Worm (Caenorhabditis elegans) whole organism, L1 larva: ENCODE measurements around the gene gsp-2.

Experiments
- C04F5.9 ChIP-seq: sonication (generic microtip); optimal IDR thresholded peaks from 2 replicates; lab custom pipeline; 2016; ENCODE audit warnings: missing genetic modification characterization, missing compliant biosample characterization
- C34B4.2 ChIP-seq: sonication (generic microtip); optimal IDR thresholded peaks from 2 replicates; lab custom pipeline; 2017; ENCODE audit warnings: mild to moderate bottlenecking, missing genetic modification characterization, missing compliant biosample characterization
- F16B12.6 ChIP-seq: fragments of 150-350 bp; optimal IDR thresholded peaks from 2 replicates; lab custom pipeline; 2014; ENCODE audit warnings: missing biosample characterization, missing genetic modification characterization
- Y116A8C.19 ChIP-seq: sonication (generic microtip); optimal IDR thresholded peaks from 2 replicates; lab custom pipeline; 2016; ENCODE audit warnings: missing compliant biosample characterization, missing genetic modification characterization, borderline replicate concordance
- ceh-63 ChIP-seq: fragments of 200-800 bp; sonication (Bioruptor generic); optimal IDR thresholded peaks from 2 replicates; lab custom pipeline; 2018; ENCODE audit warnings: mild to moderate bottlenecking, missing genetic modification characterization, missing compliant biosample characterization
- ceh-82 ChIP-seq, 3 experiments: fragments of 150-350 bp in 1 of 3; sonication (generic microtip) in 2 of 3; optimal IDR thresholded peaks; 2 replicates each; lab custom pipeline; 2014 to 2017; ENCODE audit warnings: missing biosample characterization in 3 of 3, missing genetic modification characterization in 3 of 3
- ceh-88 ChIP-seq: fragments of 200-800 bp; sonication (Bioruptor generic); IDR thresholded peaks from 2 replicates; pipeline ENCODE4 v1.3.6; 2022; ENCODE audit warnings: missing genetic modification characterization, missing compliant biosample characterization
- ceh-90 ChIP-seq: sonication (generic microtip); optimal IDR thresholded peaks from 2 replicates; lab custom pipeline; 2016; ENCODE audit warnings: missing genetic modification characterization, missing compliant biosample characterization
- dsc-1 ChIP-seq: sonication (generic microtip); optimal IDR thresholded peaks from 2 replicates; lab custom pipeline; 2016; ENCODE audit warnings: mild to moderate bottlenecking, missing genetic modification characterization, missing compliant biosample characterization
- efl-1 ChIP-seq, 4 experiments: fragments of 150-350 bp; optimal IDR thresholded peaks in 3 of 4; peaks in 1 of 4; 1 replicate in 1 of 4; 2 replicates in 3 of 4; lab custom pipeline; 2014; ENCODE audit warnings: missing biosample characterization in 2 of 4, missing genetic modification characterization in 2 of 4, missing genetic modification reagents in 2 of 4
- egl-13 ChIP-seq: sonication (generic microtip); optimal IDR thresholded peaks from 2 replicates; lab custom pipeline; 2016; ENCODE audit warnings: missing genotype, missing genetic modification reagents, missing genetic modification characterization, missing compliant biosample characterization
- elt-3 ChIP-seq, 6 experiments: fragments of 150-350 bp in 1 of 6; sonication (generic microtip); optimal IDR thresholded peaks; 2 replicates each; lab custom pipeline; 2017 to 2018; ENCODE audit warnings: missing biosample characterization in 6 of 6, missing genetic modification characterization in 6 of 6, inconsistent platforms in 1 of 6
- fkh-10 ChIP-seq: sonication (generic microtip); optimal IDR thresholded peaks from 2 replicates; lab custom pipeline; 2017; ENCODE audit warnings: missing biosample characterization, missing genetic modification reagents, missing genetic modification characterization
- fkh-4 ChIP-seq: sonication (generic microtip); optimal IDR thresholded peaks from 2 replicates; lab custom pipeline; 2016; ENCODE audit warnings: missing compliant biosample characterization, missing genetic modification characterization, borderline replicate concordance
- fkh-8 ChIP-seq: sonication (generic microtip); optimal IDR thresholded peaks from 2 replicates; lab custom pipeline; 2016; ENCODE audit warnings: mild to moderate bottlenecking, missing genetic modification characterization, missing compliant biosample characterization
- hlh-17 ChIP-seq: fragments of 200-800 bp; sonication (Bioruptor generic); optimal IDR thresholded peaks from 2 replicates; lab custom pipeline; 2018; ENCODE audit warnings: missing genetic modification characterization, mild to moderate bottlenecking, missing compliant biosample characterization, moderate library complexity, borderline replicate concordance
- hpl-2 ChIP-seq: fragments of 150-350 bp; optimal IDR thresholded peaks from 2 replicates; lab custom pipeline; 2014; ENCODE audit warnings: missing biosample characterization, missing genetic modification reagents, missing genetic modification characterization
- irx-1 ChIP-seq: sonication (generic microtip); optimal IDR thresholded peaks from 2 replicates; lab custom pipeline; 2016; ENCODE audit warnings: missing genetic modification characterization, missing compliant biosample characterization
- jun-1 ChIP-seq: fragments of 150-350 bp; optimal IDR thresholded peaks from 2 replicates; lab custom pipeline; 2014; ENCODE audit warnings: missing biosample characterization, missing genetic modification reagents, missing genetic modification characterization
- lin-14 ChIP-seq: fragments of 200-800 bp; sonication (Bioruptor generic); optimal IDR thresholded peaks from 2 replicates; lab custom pipeline; 2018; ENCODE audit warnings: mild to moderate bottlenecking, missing genetic modification characterization, moderate library complexity, missing compliant biosample characterization
- lin-15B ChIP-seq: fragments of 150-350 bp; sonication (generic microtip); optimal IDR thresholded peaks from 3 replicates; lab custom pipeline; 2014; ENCODE audit warnings: missing biosample characterization, missing genetic modification characterization
- lin-35 ChIP-seq, 2 experiments: fragments of 150-350 bp; optimal IDR thresholded peaks; 2 replicates each; lab custom pipeline; 2014; ENCODE audit warnings: missing biosample characterization in 2 of 2, missing genetic modification characterization in 2 of 2, missing genetic modification reagents in 2 of 2
- lin-39 ChIP-seq: fragments of 150-350 bp; optimal IDR thresholded peaks from 2 replicates; lab custom pipeline; 2014; ENCODE audit warnings: missing biosample characterization, missing genetic modification reagents, missing genetic modification characterization
- lir-3 ChIP-seq: sonication (generic microtip); optimal IDR thresholded peaks from 2 replicates; lab custom pipeline; 2016; ENCODE audit warnings: mild to moderate bottlenecking, missing genetic modification characterization, moderate library complexity, missing compliant biosample characterization; ENCODE audit not compliant: poor library complexity
- lsy-2 ChIP-seq, 2 experiments: fragments of 150-350 bp; optimal IDR thresholded peaks; 2 replicates each; lab custom pipeline; 2014; ENCODE audit warnings: missing biosample characterization in 2 of 2, missing genetic modification characterization in 2 of 2
- mab-9 ChIP-seq: fragments of 200-800 bp; sonication (Bioruptor generic); IDR thresholded peaks from 2 replicates; pipeline ENCODE4 v1.3.6; 2022; ENCODE audit warnings: missing genetic modification reagents, missing genetic modification characterization, missing compliant biosample characterization
- mdl-1 ChIP-seq, 2 experiments: fragments of 150-350 bp; optimal IDR thresholded peaks; 2 replicates each; lab custom pipeline; 2014 to 2017; ENCODE audit warnings: missing biosample characterization in 2 of 2, missing genetic modification characterization in 2 of 2, inconsistent platforms in 1 of 2
- mef-2 ChIP-seq: fragments of 150-350 bp; optimal IDR thresholded peaks from 2 replicates; lab custom pipeline; 2014; ENCODE audit warnings: missing biosample characterization, missing genetic modification characterization
- mep-1 ChIP-seq: fragments of 150-350 bp; optimal IDR thresholded peaks from 2 replicates; lab custom pipeline; 2014; ENCODE audit warnings: missing biosample characterization, missing genetic modification characterization
- nhr-11 ChIP-seq: fragments of 150-350 bp; optimal IDR thresholded peaks from 2 replicates; lab custom pipeline; 2014; ENCODE audit warnings: missing biosample characterization, missing genetic modification characterization
- nhr-12 ChIP-seq: sonication (generic microtip); optimal IDR thresholded peaks from 2 replicates; lab custom pipeline; 2017; ENCODE audit warnings: missing biosample characterization, missing genetic modification characterization
- nhr-19 ChIP-seq: fragments of 200-800 bp; sonication (Bioruptor generic); conservative IDR thresholded peaks from 2 replicates; pipeline ENCODE4 v1.3.6; 2022; ENCODE audit warnings: missing genetic modification characterization, missing compliant biosample characterization
- nhr-237 ChIP-seq: fragments of 150-350 bp; optimal IDR thresholded peaks from 2 replicates; lab custom pipeline; 2014; ENCODE audit warnings: missing biosample characterization, missing genetic modification characterization
- nhr-28 ChIP-seq: fragments of 150-350 bp; optimal IDR thresholded peaks from 2 replicates; lab custom pipeline; 2014; ENCODE audit warnings: missing biosample characterization, missing genetic modification characterization
- nhr-47 ChIP-seq: sonication (generic microtip); optimal IDR thresholded peaks from 2 replicates; lab custom pipeline; 2016; ENCODE audit warnings: mild to moderate bottlenecking, missing genetic modification characterization, moderate library complexity, missing compliant biosample characterization
- nhr-71 ChIP-seq: sonication (generic microtip); optimal IDR thresholded peaks from 2 replicates; lab custom pipeline; 2016; ENCODE audit warnings: mild to moderate bottlenecking, missing genetic modification characterization, moderate library complexity, missing compliant biosample characterization
- nhr-76 ChIP-seq: sonication (generic microtip); optimal IDR thresholded peaks from 2 replicates; lab custom pipeline; 2017; ENCODE audit warnings: missing biosample characterization, missing genetic modification characterization
- nhr-77 ChIP-seq: fragments of 150-350 bp; optimal IDR thresholded peaks from 2 replicates; lab custom pipeline; 2014; ENCODE audit warnings: missing biosample characterization, missing genetic modification characterization
- nhr-84 ChIP-seq: sonication (generic microtip); optimal IDR thresholded peaks from 2 replicates; lab custom pipeline; 2017; ENCODE audit warnings: missing biosample characterization, missing genetic modification characterization
- nhr-85 ChIP-seq: sonication (generic microtip); peaks from one replicate; lab custom pipeline; 2016; ENCODE audit warnings: missing genetic modification characterization, inconsistent platforms, missing compliant biosample characterization
- nhr-90 ChIP-seq: sonication (generic microtip); optimal IDR thresholded peaks from 2 replicates; lab custom pipeline; 2016; ENCODE audit warnings: mild to moderate bottlenecking, missing genetic modification characterization, missing compliant biosample characterization; ENCODE audit not compliant: poor library complexity
- rnt-1 ChIP-seq: sonication (generic microtip); optimal IDR thresholded peaks from 2 replicates; lab custom pipeline; 2016; ENCODE audit warnings: mild to moderate bottlenecking, missing genetic modification characterization, moderate library complexity, missing compliant biosample characterization
- skn-1 ChIP-seq: fragments of 150-350 bp; optimal IDR thresholded peaks from 2 replicates; lab custom pipeline; 2014; ENCODE audit warnings: missing biosample characterization, missing genetic modification characterization
- snpc-4 ChIP-seq: fragments of 150-350 bp; optimal IDR thresholded peaks from 2 replicates; lab custom pipeline; 2014; ENCODE audit warnings: missing biosample characterization, missing genetic modification characterization
- snu-23 ChIP-seq: sonication (generic microtip); optimal IDR thresholded peaks from 2 replicates; lab custom pipeline; 2016; ENCODE audit warnings: missing genetic modification characterization, missing compliant biosample characterization
- sup-37 ChIP-seq: fragments of 200-800 bp; sonication (Bioruptor generic); optimal IDR thresholded peaks from 2 replicates; lab custom pipeline; 2018; ENCODE audit warnings: mild to moderate bottlenecking, missing genetic modification characterization, missing compliant biosample characterization
- tbx-2 ChIP-seq: sonication (generic microtip); optimal IDR thresholded peaks from 2 replicates; lab custom pipeline; 2016; ENCODE audit warnings: missing genetic modification characterization, missing compliant biosample characterization
- unc-130 ChIP-seq: fragments of 150-350 bp; optimal IDR thresholded peaks from 2 replicates; lab custom pipeline; 2017; ENCODE audit warnings: missing biosample characterization, missing genetic modification characterization, inconsistent platforms
- unc-30 ChIP-seq: sonication (generic microtip); optimal IDR thresholded peaks from 2 replicates; lab custom pipeline; 2017; ENCODE audit warnings: missing biosample characterization, missing genetic modification characterization
- unc-86 ChIP-seq: sonication (generic microtip); optimal IDR thresholded peaks from 2 replicates; lab custom pipeline; 2016; ENCODE audit warnings: missing genetic modification characterization, missing compliant biosample characterization
- unc-98 ChIP-seq: fragments of 200-800 bp; sonication (Bioruptor generic); IDR thresholded peaks from 2 replicates; pipeline ENCODE4 v1.3.6; 2022; ENCODE audit warnings: missing genetic modification characterization, missing compliant biosample characterization
- zip-4 ChIP-seq: fragments of 200-800 bp; sonication (Bioruptor generic); optimal IDR thresholded peaks from 2 replicates; lab custom pipeline; 2018; ENCODE audit warnings: mild to moderate bottlenecking, missing genetic modification characterization, moderate library complexity, missing compliant biosample characterization

Gene gsp-2

ce11 chrIII:7387359-7387758 is 51.0 kb downstream of the gsp-2 start (continued):
- no peak for TF ChIP-seq dsc-1 (tag; lab: Kevin White, UChicago)
- TF ChIP-seq tbx-2 (tag; lab: Kevin White, UChicago): no peak
- no peak for TF ChIP-seq hlh-17 (GFP tag; lab: Kevin White, UChicago)
- peak; percentile 13 for TF ChIP-seq unc-86
- peak; percentile 24 for TF ChIP-seq fkh-10 (GFP tag; lab: Kevin White, UChicago)
- TF ChIP-seq snpc-4 (tag; lab: Kevin White, UChicago): no peak
- TF ChIP-seq nhr-12 (tag; lab: Kevin White, UChicago): no peak
- TF ChIP-seq sup-37: no peak
- no peak for TF ChIP-seq unc-130 (tag; lab: Kevin White, UChicago)
- no peak for TF ChIP-seq ceh-90 (tag; lab: Kevin White, UChicago)
- no peak for TF ChIP-seq C34B4.2
- TF ChIP-seq efl-1 (optimal IDR thresholded peaks at IDR 0.05; lab: Kevin White, UChicago): peak; percentile 20 to 23
- TF ChIP-seq efl-1 (GFP tag; optimal IDR thresholded peaks at IDR 0.05 in 1 of 2; lab: Kevin White, UChicago): peak; percentile 7 to 51
- no peak for TF ChIP-seq zip-4 (GFP tag; lab: Kevin White, UChicago)
- no peak for TF ChIP-seq nhr-28 (tag; lab: Kevin White, UChicago)
- no peak for TF ChIP-seq hpl-2 (GFP tag; lab: Kevin White, UChicago)
- TF ChIP-seq ceh-88 (GFP tag; lab: Robert Waterston, UW): no peak
- peak; percentile 9 for TF ChIP-seq nhr-90 (tag; lab: Kevin White, UChicago)
- TF ChIP-seq ceh-82 (tag; optimal IDR thresholded peaks at IDR 0.05; lab: Kevin White, UChicago): peak in 2 of 3 experiments; percentile 11 to 14
- peak in 1 of 2 experiments; percentile 52 for TF ChIP-seq lsy-2 (tag; optimal IDR thresholded peaks at IDR 0.05; lab: Kevin White, UChicago)
- TF ChIP-seq lin-35 (GFP tag; optimal IDR thresholded peaks at IDR 0.05; lab: Kevin White, UChicago): peak; percentile 18 to 36
- peak; percentile 66 for TF ChIP-seq lin-14
- TF ChIP-seq nhr-19 (GFP tag; lab: Robert Waterston, UW): 0 out of 2 replicates have a peak, but pooled peaks have one; percentile 10
- TF ChIP-seq C04F5.9 (tag; lab: Kevin White, UChicago): no peak
- TF ChIP-seq Y116A8C.19 (tag; lab: Kevin White, UChicago): no peak
- peak; percentile 28 for TF ChIP-seq lin-15B (tag; lab: Kevin White, UChicago)
- no peak for TF ChIP-seq F16B12.6
- no peak for TF ChIP-seq ceh-63
- TF ChIP-seq unc-30 (tag; lab: Kevin White, UChicago): no peak
- peak; percentile 16 for TF ChIP-seq rnt-1 (tag; lab: Kevin White, UChicago)
- TF ChIP-seq snu-23 (GFP tag; lab: Kevin White, UChicago): peak; percentile 33
- no peak for TF ChIP-seq nhr-76 (tag; lab: Kevin White, UChicago)
- no peak for TF ChIP-seq skn-1 (tag; lab: Kevin White, UChicago)
- peak; percentile 45 for TF ChIP-seq jun-1 (tag; lab: Kevin White, UChicago)
- TF ChIP-seq nhr-47 (tag; lab: Kevin White, UChicago): peak; percentile 54
- no peak for TF ChIP-seq mef-2
- TF ChIP-seq nhr-11: no peak
- no peak for TF ChIP-seq irx-1 (tag; lab: Kevin White, UChicago)
- TF ChIP-seq nhr-77 (tag; lab: Kevin White, UChicago): no peak
- TF ChIP-seq nhr-85 (tag; lab: Kevin White, UChicago): no peak
- no peak for TF ChIP-seq elt-3 (tag; optimal IDR thresholded peaks at IDR 0.05; lab: Kevin White, UChicago)
- TF ChIP-seq lin-39 (tag; lab: Kevin White, UChicago): no peak
- TF ChIP-seq nhr-71 (tag; lab: Kevin White, UChicago): peak; percentile 46
- TF ChIP-seq mab-9 (GFP tag; lab: Robert Waterston, UW): no peak
- no peak for TF ChIP-seq fkh-4 (tag; lab: Kevin White, UChicago)
- TF ChIP-seq unc-98 (GFP tag; lab: Robert Waterston, UW): no peak
- peak; percentile 8 for TF ChIP-seq mep-1 (tag; lab: Kevin White, UChicago)
- no peak for TF ChIP-seq egl-13 (tag; lab: Kevin White, UChicago)
- TF ChIP-seq nhr-84 (tag; lab: Kevin White, UChicago): no peak
- no peak for TF ChIP-seq lir-3 (tag; lab: Kevin White, UChicago)
- TF ChIP-seq nhr-237 (tag; lab: Kevin White, UChicago): no peak
- TF ChIP-seq fkh-8 (tag; lab: Kevin White, UChicago): no peak
- TF ChIP-seq mdl-1 (tag; optimal IDR thresholded peaks at IDR 0.05; lab: Kevin White, UChicago): peak in 1 of 2 experiments; percentile 36
